Worm (Caenorhabditis elegans): ENCODE measurements around the gene scav-3.

ce11 chrIII:12414533-12414932 lies 42.1 kb downstream of the scav-3 start:
- TF ChIP-seq hmbx-1 (tag; optimal IDR thresholded peaks at IDR 0.05) (no peak), ama-1 (optimal IDR thresholded peaks at IDR 0.05) (no peak), aly-1 (tag; optimal IDR thresholded peaks at IDR 0.05) (no peak), ets-7 (tag; optimal IDR thresholded peaks at IDR 0.05) (no peak), hmg-4 (GFP tag; optimal IDR thresholded peaks at IDR 0.05) (no peak), tra-4 (tag; optimal IDR thresholded peaks at IDR 0.05) (no peak), flt-1 (GFP tag; IDR thresholded peaks at IDR 0.05) (no peak), scrt-1 (GFP tag; IDR thresholded peaks at IDR 0.05) (no peak), tbx-11 (GFP tag; IDR thresholded peaks at IDR 0.05) (no peak), tbx-37 (GFP tag; conservative IDR thresholded peaks at IDR 0.05) (no peak)

Data from whole organism, early embryonic.